Worm (Caenorhabditis elegans) whole organism, mixed stage, embryonic: Measurements from ENCODE around the gene rpy-1.

Experiments
- M03D4.4 ChIP-seq: sonication (generic microtip); optimal IDR thresholded peaks from 2 replicates; lab custom pipeline; 2017; ENCODE audit warnings: mild to moderate bottlenecking, missing genetic modification characterization, missing compliant biosample characterization
- bed-3 ChIP-seq: fragments of 200-800 bp; sonication (Bioruptor generic); optimal IDR thresholded peaks from 3 replicates; lab custom pipeline; 2018; ENCODE audit warnings: mild to moderate bottlenecking, missing genetic modification characterization, moderate library complexity, missing compliant biosample characterization
- blmp-1 ChIP-seq: fragments of 150-350 bp; optimal IDR thresholded peaks from 2 replicates; lab custom pipeline; 2014; ENCODE audit warnings: missing biosample characterization, missing genetic modification characterization
- ceh-39 ChIP-seq: fragments of 150-350 bp; optimal IDR thresholded peaks from 2 replicates; lab custom pipeline; 2014; ENCODE audit warnings: missing biosample characterization, missing genetic modification characterization
- ceh-43 ChIP-seq: fragments of 200-800 bp; sonication (Bioruptor generic); optimal IDR thresholded peaks from 2 replicates; lab custom pipeline; 2018; ENCODE audit warnings: mild to moderate bottlenecking, missing genetic modification characterization, moderate library complexity, missing compliant biosample characterization
- ces-1 ChIP-seq: fragments of 150-350 bp; optimal IDR thresholded peaks from 2 replicates; lab custom pipeline; 2014; ENCODE audit warnings: missing biosample characterization, missing genetic modification reagents, missing genetic modification characterization
- cnd-1 ChIP-seq: fragments of 200-800 bp; sonication (Bioruptor generic); optimal IDR thresholded peaks from 2 replicates; lab custom pipeline; 2018; ENCODE audit warnings: mild to moderate bottlenecking, missing genetic modification characterization, missing compliant biosample characterization
- drap-1 ChIP-seq: fragments of 200-800 bp; sonication (Bioruptor generic); optimal IDR thresholded peaks from 3 replicates; lab custom pipeline; 2018; ENCODE audit warnings: mild to moderate bottlenecking, missing genetic modification characterization, missing compliant biosample characterization
- elt-1 ChIP-seq: sonication (generic microtip); optimal IDR thresholded peaks from 2 replicates; lab custom pipeline; 2017; ENCODE audit warnings: missing genetic modification characterization, mild to moderate bottlenecking, missing compliant biosample characterization, antibody characterized with exemption, moderate library complexity, borderline replicate concordance; ENCODE audit not compliant: insufficient read depth
- elt-3 ChIP-seq: fragments of 150-350 bp; optimal IDR thresholded peaks from 2 replicates; lab custom pipeline; 2014; ENCODE audit warnings: missing biosample characterization, missing genetic modification characterization
- flh-1 ChIP-seq: fragments of 200-800 bp; sonication (Bioruptor generic); optimal IDR thresholded peaks from 2 replicates; lab custom pipeline; 2018; ENCODE audit warnings: mild to moderate bottlenecking, missing genetic modification characterization, moderate library complexity, missing compliant biosample characterization
- ham-2 ChIP-seq: fragments of 200-800 bp; sonication (Bioruptor generic); optimal IDR thresholded peaks from 2 replicates; lab custom pipeline; 2018; ENCODE audit warnings: mild to moderate bottlenecking, missing genetic modification characterization, missing compliant biosample characterization
- hlh-1 ChIP-seq: fragments of 150-350 bp; optimal IDR thresholded peaks from 2 replicates; lab custom pipeline; 2014; ENCODE audit warnings: missing biosample characterization, missing genetic modification reagents, missing genetic modification characterization
- lin-13 ChIP-seq: fragments of 150-350 bp; optimal IDR thresholded peaks from 2 replicates; lab custom pipeline; 2014; ENCODE audit warnings: missing biosample characterization, missing genetic modification characterization
- lin-32 ChIP-seq: fragments of 200-800 bp; sonication (Bioruptor generic); optimal IDR thresholded peaks from 2 replicates; lab custom pipeline; 2018; ENCODE audit warnings: mild to moderate bottlenecking, missing genetic modification characterization, missing compliant biosample characterization
- lsy-2 ChIP-seq: fragments of 150-350 bp; optimal IDR thresholded peaks from 2 replicates; lab custom pipeline; 2014; ENCODE audit warnings: missing biosample characterization, missing genetic modification characterization
- mab-5 ChIP-seq: fragments of 150-350 bp; optimal IDR thresholded peaks from 2 replicates; lab custom pipeline; 2014; ENCODE audit warnings: missing biosample characterization, missing genetic modification characterization
- mls-2 ChIP-seq: sonication (generic microtip); optimal IDR thresholded peaks from 2 replicates; lab custom pipeline; 2016; ENCODE audit warnings: mild to moderate bottlenecking, missing genetic modification characterization, moderate library complexity, missing compliant biosample characterization
- nhr-12 ChIP-seq: fragments of 150-350 bp; optimal IDR thresholded peaks from 2 replicates; lab custom pipeline; 2014; ENCODE audit warnings: missing biosample characterization, missing genetic modification characterization
- nhr-2 ChIP-seq: fragments of 150-350 bp; optimal IDR thresholded peaks from 2 replicates; lab custom pipeline; 2014; ENCODE audit warnings: missing biosample characterization, missing genetic modification characterization
- nhr-237 ChIP-seq: fragments of 150-350 bp; optimal IDR thresholded peaks from 2 replicates; lab custom pipeline; 2014; ENCODE audit warnings: missing biosample characterization, missing genetic modification characterization
- nhr-28 ChIP-seq: fragments of 150-350 bp; optimal IDR thresholded peaks from 2 replicates; lab custom pipeline; 2014; ENCODE audit warnings: missing biosample characterization, missing genetic modification characterization
- nhr-76 ChIP-seq: sonication (generic microtip); optimal IDR thresholded peaks from 2 replicates; lab custom pipeline; 2017; ENCODE audit warnings: missing biosample characterization, missing genetic modification characterization
- pha-4 ChIP-seq: fragments of 150-350 bp; optimal IDR thresholded peaks from 2 replicates; lab custom pipeline; 2018; ENCODE audit warnings: missing biosample characterization, missing genetic modification reagents, missing genetic modification characterization
- sem-2 ChIP-seq: fragments of 200-800 bp; sonication (Bioruptor generic); optimal IDR thresholded peaks from 2 replicates; lab custom pipeline; 2018; ENCODE audit warnings: mild to moderate bottlenecking, missing genetic modification characterization, missing compliant biosample characterization
- snpc-4 ChIP-seq: fragments of 150-350 bp; optimal IDR thresholded peaks from 2 replicates; lab custom pipeline; 2014; ENCODE audit warnings: missing biosample characterization, missing genetic modification characterization
- sptf-1 ChIP-seq: sonication (generic microtip); optimal IDR thresholded peaks from 2 replicates; lab custom pipeline; 2017; ENCODE audit warnings: mild to moderate bottlenecking, missing genetic modification characterization, moderate library complexity, missing compliant biosample characterization
- tbx-8 ChIP-seq: fragments of 200-800 bp; sonication (Bioruptor generic); optimal IDR thresholded peaks from 2 replicates; lab custom pipeline; 2018; ENCODE audit warnings: mild to moderate bottlenecking, missing genetic modification characterization, moderate library complexity, missing compliant biosample characterization
- unc-120 ChIP-seq: sonication (generic microtip); optimal IDR thresholded peaks from 2 replicates; lab custom pipeline; 2017; ENCODE audit warnings: missing genetic modification characterization, missing compliant biosample characterization; ENCODE audit not compliant: poor library complexity, severe bottlenecking
- unc-39 ChIP-seq: fragments of 150-350 bp; optimal IDR thresholded peaks from 2 replicates; lab custom pipeline; 2014; ENCODE audit warnings: missing biosample characterization, missing genetic modification characterization
- unc-62 ChIP-seq: fragments of 150-350 bp; optimal IDR thresholded peaks from 2 replicates; lab custom pipeline; 2014; ENCODE audit warnings: missing biosample characterization, missing genetic modification reagents, missing genetic modification characterization
- zip-8 ChIP-seq: fragments of 150-350 bp; optimal IDR thresholded peaks from 2 replicates; lab custom pipeline; 2014; ENCODE audit warnings: missing biosample characterization, missing genetic modification characterization
- ztf-11 ChIP-seq: fragments of 150-350 bp; optimal IDR thresholded peaks from 2 replicates; lab custom pipeline; 2014; ENCODE audit warnings: missing biosample characterization, missing genetic modification characterization

rpy-1 gene

DNA sequence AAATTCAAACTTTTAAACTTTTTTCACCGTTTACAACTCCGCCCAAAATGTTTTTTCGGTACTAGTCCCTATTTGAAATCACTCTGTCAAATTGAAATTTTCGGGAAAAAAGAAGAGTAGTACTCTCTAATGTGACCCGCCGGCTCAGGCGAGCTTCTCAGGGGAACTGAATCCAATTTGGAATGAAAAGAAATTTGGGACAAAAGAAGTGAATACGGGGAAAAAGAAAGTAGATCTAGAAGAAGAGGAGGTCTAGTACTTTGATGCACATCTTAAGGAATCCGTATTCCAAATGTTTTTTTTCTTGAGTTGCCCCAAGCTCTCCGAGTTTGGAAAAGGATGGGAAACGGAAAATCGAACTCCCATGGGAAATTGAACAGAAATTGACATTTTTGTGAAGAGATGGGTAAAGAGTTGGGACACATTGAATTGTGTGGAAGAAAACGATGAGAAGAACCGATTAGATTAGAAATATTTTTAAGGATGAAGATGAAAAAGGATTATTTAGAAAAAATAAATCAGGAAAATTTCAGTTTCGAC is 1.2 kb upstream of the rpy-1 start:
- TF ChIP-seq tbx-8 (GFP tag; lab: Kevin White, UChicago) = no peak
- no peak for TF ChIP-seq elt-3
- no peak for TF ChIP-seq nhr-28 (tag; lab: Kevin White, UChicago)
- peak; percentile 82 for TF ChIP-seq ces-1 (GFP tag; lab: Kevin White, UChicago)

DNA sequence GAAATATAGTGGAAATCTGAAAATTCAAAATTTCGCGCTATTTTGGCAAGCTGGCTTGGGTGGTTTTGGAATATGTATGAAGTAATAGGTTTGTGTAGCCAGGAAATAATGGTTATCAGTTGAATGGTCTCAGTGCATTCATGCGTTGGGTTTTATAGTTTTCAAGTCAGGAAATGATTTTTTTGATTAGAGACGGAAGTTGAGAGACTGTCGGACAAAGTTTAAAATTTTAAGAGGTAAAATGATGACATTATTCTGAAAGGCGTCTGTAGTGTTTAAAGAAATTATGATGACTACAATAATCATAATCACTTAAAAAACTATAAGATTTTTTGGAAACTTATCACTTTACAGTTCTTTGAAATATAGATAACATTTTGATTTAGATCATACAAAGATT is 3.9 kb downstream of the rpy-1 start, which contains the start of gene C18H9.6:
Gene C18H9.6, minus strand, starts transcription at position 129 of the 400 bp plus-strand sequence.
- TF ChIP-seq hlh-1 (tag; lab: Kevin White, UChicago) (no peak), zip-8 (no peak), sptf-1 (tag; lab: Kevin White, UChicago) (no peak), drap-1 (no peak), sem-2 (GFP tag; lab: Kevin White, UChicago) (no peak), flh-1 (GFP tag; lab: Kevin White, UChicago) (no peak), nhr-28 (tag; lab: Kevin White, UChicago) (no peak), ztf-11 (no peak), cnd-1 (no peak), ceh-39 (tag; lab: Kevin White, UChicago) (no peak), lin-13 (tag; lab: Kevin White, UChicago) (no peak), unc-62 (GFP tag; lab: Kevin White, UChicago) (no peak), snpc-4 (tag; lab: Kevin White, UChicago) (no peak), ham-2 (GFP tag; lab: Kevin White, UChicago) (no peak), pha-4 (tag; lab: Kevin White, UChicago) (no peak), ceh-43 (GFP tag; lab: Kevin White, UChicago) (no peak), tbx-8 (GFP tag; lab: Kevin White, UChicago) (no peak), unc-39 (tag; lab: Kevin White, UChicago) (no peak)

DNA sequence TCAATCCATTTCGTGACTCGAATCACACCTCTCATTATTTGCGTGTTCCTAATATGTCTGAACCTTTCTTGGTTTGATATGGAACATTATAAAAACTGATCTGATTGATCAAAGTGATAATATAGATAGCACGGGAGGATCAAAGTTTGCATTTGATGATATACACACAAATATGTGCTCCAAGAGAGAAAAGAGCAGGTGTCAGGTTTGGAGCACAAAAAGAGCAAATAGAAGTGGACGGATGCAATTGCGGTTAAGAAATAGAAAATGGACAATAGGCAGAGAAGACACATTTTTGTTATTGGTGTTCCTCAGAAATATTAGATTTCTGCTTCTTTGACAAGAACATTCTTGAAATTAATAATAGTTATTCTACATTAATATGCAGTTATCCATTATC is 6.7 kb downstream of the rpy-1 start, which contains the start of gene C18H9.1:
Gene C18H9.1, plus strand, starts transcription at position 301 of the 400 bp plus-strand sequence.
- TF ChIP-seq nhr-76 (tag; lab: Kevin White, UChicago) (no peak), ztf-11 (no peak), M03D4.4 (tag; lab: Kevin White, UChicago) (no peak), snpc-4 (tag; lab: Kevin White, UChicago) (no peak), bed-3 (GFP tag; lab: Kevin White, UChicago) (no peak), unc-62 (GFP tag; lab: Kevin White, UChicago) (no peak), sptf-1 (tag; lab: Kevin White, UChicago) (no peak), ceh-43 (GFP tag; lab: Kevin White, UChicago) (no peak), lin-32 (GFP tag; lab: Kevin White, UChicago) (no peak), ham-2 (GFP tag; lab: Kevin White, UChicago) (no peak), mab-5 (tag; lab: Kevin White, UChicago) (no peak), pha-4 (tag; lab: Kevin White, UChicago) (no peak), lsy-2 (no peak), nhr-12 (no peak), nhr-2 (no peak), flh-1 (GFP tag; lab: Kevin White, UChicago) (no peak), mls-2 (tag; lab: Kevin White, UChicago) (no peak), nhr-237 (tag; lab: Kevin White, UChicago) (no peak), cnd-1 (no peak)

DNA sequence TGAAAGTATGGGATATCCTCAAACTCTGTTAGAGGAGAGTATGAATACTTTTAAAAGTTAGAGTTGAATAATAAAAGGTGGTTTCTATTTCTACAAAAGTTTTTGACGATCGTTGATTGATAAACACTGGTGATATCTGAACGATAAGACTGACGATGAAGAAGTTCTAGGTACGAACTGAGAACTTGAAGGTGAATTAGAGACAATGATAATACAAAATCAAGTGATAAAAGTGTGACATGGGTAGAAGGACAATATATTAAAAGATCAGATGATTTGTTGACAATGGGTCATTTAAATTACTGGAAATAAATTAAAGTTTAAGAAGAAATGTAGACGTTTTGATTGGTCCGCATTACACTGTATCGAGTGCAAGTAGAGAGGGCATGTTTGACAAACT is 10.1 kb downstream of the rpy-1 start, which contains the start of gene C18H9.5:
Gene C18H9.5, minus strand, starts transcription at position 179 of the 400 bp plus-strand sequence.
- TF ChIP-seq cnd-1 = no peak
- TF ChIP-seq pha-4 (tag; lab: Kevin White, UChicago) = no peak
- TF ChIP-seq snpc-4 (tag; lab: Kevin White, UChicago) = no peak
- no peak for TF ChIP-seq unc-120 (tag; lab: Kevin White, UChicago)
- TF ChIP-seq ham-2 (GFP tag; lab: Kevin White, UChicago) = no peak
- no peak for TF ChIP-seq mls-2 (tag; lab: Kevin White, UChicago)
- TF ChIP-seq lsy-2 = no peak

DNA sequence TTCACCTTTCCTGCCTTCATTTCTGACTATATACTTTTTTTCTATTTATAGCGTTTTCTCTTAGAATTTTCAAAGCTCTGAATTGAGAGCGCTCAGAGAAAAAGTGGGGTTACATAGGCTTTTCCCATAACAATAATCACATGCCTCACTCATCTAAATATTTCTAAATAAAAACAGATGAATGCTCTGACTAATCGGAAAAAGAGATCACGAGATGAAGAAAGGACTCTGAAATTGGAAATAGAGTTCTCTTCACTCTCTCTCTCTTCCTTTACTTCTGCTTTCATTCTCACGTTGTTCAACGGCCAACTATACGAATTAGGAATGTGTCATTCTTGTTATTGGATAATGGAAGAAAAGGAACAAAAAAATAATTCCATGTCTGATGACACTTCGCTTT is 16.4 kb downstream of the rpy-1 start:
- TF ChIP-seq ces-1 (GFP tag; lab: Kevin White, UChicago) = no peak
- no peak for TF ChIP-seq pha-4 (tag; lab: Kevin White, UChicago)
- no peak for TF ChIP-seq ztf-11
- TF ChIP-seq elt-1 (tag; lab: Kevin White, UChicago) = no peak
- TF ChIP-seq zip-8 = no peak
- TF ChIP-seq drap-1 = no peak
- no peak for TF ChIP-seq tbx-8 (GFP tag; lab: Kevin White, UChicago)
- no peak for TF ChIP-seq elt-3
- no peak for TF ChIP-seq sptf-1 (tag; lab: Kevin White, UChicago)
- TF ChIP-seq nhr-2 = no peak
- TF ChIP-seq blmp-1 = no peak
- no peak for TF ChIP-seq flh-1 (GFP tag; lab: Kevin White, UChicago)
- TF ChIP-seq hlh-1 (tag; lab: Kevin White, UChicago) = no peak
- no peak for TF ChIP-seq snpc-4 (tag; lab: Kevin White, UChicago)
- TF ChIP-seq ceh-39 (tag; lab: Kevin White, UChicago) = no peak
- no peak for TF ChIP-seq nhr-76 (tag; lab: Kevin White, UChicago)
- TF ChIP-seq nhr-237 (tag; lab: Kevin White, UChicago) = no peak
- TF ChIP-seq nhr-28 (tag; lab: Kevin White, UChicago) = no peak
- no peak for TF ChIP-seq lin-13 (tag; lab: Kevin White, UChicago)
- TF ChIP-seq, all 35 proteins: peak for 0
